Worm (Caenorhabditis elegans) whole organism, early embryonic: ENCODE results near the gene F09E10.1.

ENCODE experiments used
- B0310.2 ChIP-seq: sonication (generic microtip); optimal IDR thresholded peaks from 2 replicates; lab custom pipeline; 2016; ENCODE audit warnings: mild to moderate bottlenecking, missing genetic modification characterization, missing compliant biosample characterization
- F13C5.2 ChIP-seq: sonication (generic microtip); optimal IDR thresholded peaks from 2 replicates; lab custom pipeline; 2017; ENCODE audit warnings: mild to moderate bottlenecking, missing genetic modification characterization, inconsistent platforms, missing compliant biosample characterization
- aly-1 ChIP-seq: sonication (generic microtip); optimal IDR thresholded peaks from 2 replicates; lab custom pipeline; 2016; ENCODE audit warnings: missing genetic modification characterization, missing compliant biosample characterization
- ama-1 ChIP-seq: fragments of 150-350 bp; optimal IDR thresholded peaks from 2 replicates; lab custom pipeline; 2014
- ceh-13 ChIP-seq: fragments of 200-800 bp; sonication (Bioruptor generic); optimal IDR thresholded peaks from 2 replicates; lab custom pipeline; 2018; ENCODE audit warnings: mild to moderate bottlenecking, missing genetic modification characterization, missing compliant biosample characterization
- ceh-36 ChIP-seq: sonication (generic microtip); optimal IDR thresholded peaks from 2 replicates; lab custom pipeline; 2016; ENCODE audit warnings: missing genetic modification characterization, inconsistent platforms, missing compliant biosample characterization
- ets-7 ChIP-seq: sonication (generic microtip); optimal IDR thresholded peaks from 2 replicates; lab custom pipeline; 2016; ENCODE audit warnings: missing genotype, missing genetic modification characterization, missing compliant biosample characterization
- flt-1 ChIP-seq: fragments of 200-800 bp; sonication (Bioruptor generic); IDR thresholded peaks from 2 replicates; pipeline ENCODE4 v1.3.6; 2022; ENCODE audit warnings: missing genetic modification characterization, missing compliant biosample characterization
- hmbx-1 ChIP-seq: sonication (generic microtip); optimal IDR thresholded peaks from 2 replicates; lab custom pipeline; 2016; ENCODE audit warnings: mild to moderate bottlenecking, missing genetic modification characterization, missing compliant biosample characterization
- hmg-4 ChIP-seq: fragments of 200-800 bp; sonication (Bioruptor generic); optimal IDR thresholded peaks from 2 replicates; lab custom pipeline; 2018; ENCODE audit warnings: mild to moderate bottlenecking, missing genetic modification characterization, missing compliant biosample characterization
- hnd-1 ChIP-seq: sonication (generic microtip); optimal IDR thresholded peaks from 2 replicates; lab custom pipeline; 2016; ENCODE audit warnings: missing genetic modification characterization, missing compliant biosample characterization
- pes-1 ChIP-seq: fragments of 200-800 bp; sonication (Bioruptor generic); IDR thresholded peaks from 2 replicates; pipeline ENCODE4 v1.3.6; 2022; ENCODE audit warnings: missing genetic modification reagents, missing genetic modification characterization, missing compliant biosample characterization
- scrt-1 ChIP-seq: fragments of 200-800 bp; sonication (Bioruptor generic); IDR thresholded peaks from 2 replicates; pipeline ENCODE4 v1.3.6; 2022; ENCODE audit warnings: missing genetic modification characterization, missing compliant biosample characterization
- sea-1 ChIP-seq: fragments of 200-800 bp; sonication (Bioruptor generic); conservative IDR thresholded peaks from 2 replicates; pipeline ENCODE4 v1.3.6; 2022; ENCODE audit warnings: missing genetic modification characterization, missing compliant biosample characterization
- tbx-11 ChIP-seq: fragments of 200-800 bp; sonication (Bioruptor generic); IDR thresholded peaks from 2 replicates; pipeline ENCODE4 v1.3.6; 2022; ENCODE audit warnings: missing genetic modification characterization, missing compliant biosample characterization
- tbx-37 ChIP-seq: fragments of 200-800 bp; sonication (Bioruptor generic); conservative IDR thresholded peaks from 2 replicates; pipeline ENCODE4 v1.3.6; 2022; ENCODE audit warnings: missing genetic modification reagents, missing genetic modification characterization, missing compliant biosample characterization
- tra-4 ChIP-seq: sonication (generic microtip); optimal IDR thresholded peaks from 2 replicates; lab custom pipeline; 2017; ENCODE audit warnings: missing genetic modification characterization, missing compliant biosample characterization

F09E10.1 gene

DNA sequence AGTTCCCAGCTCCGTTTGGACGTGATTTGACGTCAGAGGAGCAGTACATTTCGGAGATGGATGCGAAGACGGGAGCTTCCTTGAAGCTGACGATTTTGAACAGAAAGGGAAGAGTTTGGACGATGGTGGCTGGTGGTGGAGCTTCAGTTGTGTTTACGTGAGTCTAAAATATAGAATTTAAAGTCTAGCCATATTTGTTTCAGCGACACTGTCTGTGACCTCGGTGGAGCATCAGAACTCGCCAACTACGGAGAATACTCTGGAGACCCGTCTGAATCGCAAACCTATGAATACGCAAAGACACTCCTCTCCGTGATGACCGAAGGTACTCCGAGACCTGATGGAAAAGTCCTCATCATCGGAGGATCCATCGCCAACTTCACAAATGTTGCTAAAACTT, 22.0 kb upstream of the F09E10.1 start:
- TF ChIP-seq sea-1 (GFP tag; lab: Robert Waterston, UW) (no peak), ceh-36 (no peak)

DNA sequence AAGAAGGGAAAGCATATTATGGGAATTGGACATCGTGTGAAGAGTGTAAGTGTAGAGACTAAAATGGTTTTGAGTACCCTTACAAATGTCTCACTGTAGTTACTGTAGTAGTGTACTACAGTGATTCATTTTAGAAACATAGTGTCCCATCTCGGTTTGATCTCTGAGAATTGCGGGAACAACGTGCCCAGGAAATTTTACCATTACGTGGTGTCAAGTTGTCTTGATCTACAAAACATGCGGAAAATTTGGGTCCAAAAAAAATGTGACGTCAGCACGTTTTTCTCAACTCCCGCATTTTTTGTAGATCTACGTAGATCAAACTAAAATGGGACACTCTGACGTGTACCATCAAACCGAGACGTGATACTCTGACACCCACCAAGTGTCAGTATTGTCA, 19.4 kb upstream of the F09E10.1 start:
- no peak for TF ChIP-seq hmbx-1
- TF ChIP-seq scrt-1 (GFP tag; lab: Robert Waterston, UW), result no peak
- no peak for TF ChIP-seq ets-7
- TF ChIP-seq hnd-1, result no peak
- no peak for TF ChIP-seq F13C5.2 (tag; lab: Kevin White, UChicago)
- no peak for TF ChIP-seq tra-4 (tag; lab: Kevin White, UChicago)
- no peak for TF ChIP-seq B0310.2

ce11 chrX:1485718-1486117, 16.9 kb upstream of the F09E10.1 start, which contains the start of gene D1005.4:
Gene D1005.4 (minus strand): TSS chrX:1485818.
- TF ChIP-seq hnd-1, result no peak
- no peak for TF ChIP-seq sea-1 (GFP tag; lab: Robert Waterston, UW)

DNA sequence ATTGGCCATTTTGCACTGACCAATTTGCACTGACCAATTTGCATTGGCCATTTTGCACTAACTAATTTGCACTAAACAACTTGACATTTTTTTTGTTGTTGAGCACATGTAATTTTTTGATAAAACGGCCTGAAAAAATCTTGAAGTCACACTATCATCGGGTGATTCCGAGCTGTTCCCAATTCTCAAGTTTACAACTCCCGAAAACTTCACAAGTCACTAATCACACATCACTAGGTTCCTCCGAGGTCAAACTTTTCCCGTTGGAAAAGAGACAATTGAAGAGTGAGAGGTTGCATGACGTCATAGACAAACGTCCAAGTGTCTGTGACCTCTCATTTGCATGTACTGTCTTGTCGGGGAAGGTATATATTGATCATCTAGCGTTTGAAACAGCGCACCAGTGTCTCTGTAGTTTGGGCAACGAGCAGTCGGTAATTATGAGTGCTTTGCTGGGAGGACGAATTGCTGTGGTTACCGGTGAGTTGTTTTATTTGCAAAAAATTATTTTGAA, 16.4 kb upstream of the F09E10.1 start, which contains the start of the genes D1005.10 and dhs-25:
TSS of gene D1005.10 (minus strand) at position 51 of the 514 bp plus-strand sequence.
TSS of gene dhs-25 (plus strand) at position 398 of the 514 bp plus-strand sequence.
- no peak for TF ChIP-seq scrt-1 (GFP tag; lab: Robert Waterston, UW)
- no peak for TF ChIP-seq hmg-4 (GFP tag; lab: Kevin White, UChicago)
- TF ChIP-seq ets-7, result no peak
- TF ChIP-seq pes-1 (GFP tag; lab: Robert Waterston, UW), result no peak

- TF ChIP-seq tra-4 (tag; lab: Kevin White, UChicago) (no peak), ceh-13 (no peak)
Measured at ce11 chrX:1487096-1487495, 15.5 kb upstream of the F09E10.1 start.

DNA sequence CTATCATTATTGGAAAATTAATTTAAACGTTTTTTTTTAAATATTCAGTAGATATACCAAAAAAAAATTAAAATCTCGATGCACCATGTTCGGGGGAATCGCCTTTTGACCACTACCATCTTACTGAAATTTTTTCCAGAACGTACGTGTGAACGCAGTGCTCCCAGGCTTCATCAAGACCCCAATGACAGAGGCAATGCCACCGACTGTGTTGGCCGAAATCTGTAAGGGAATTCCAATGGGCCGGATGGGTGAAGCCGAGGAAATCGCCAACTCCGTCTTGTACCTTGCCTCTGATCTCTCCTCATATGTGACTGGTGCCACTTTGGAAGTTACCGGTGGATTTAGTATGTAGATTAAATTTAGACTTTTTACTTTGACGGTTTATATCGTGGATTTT, 13.8 kb upstream of the F09E10.1 start:
- no peak for TF ChIP-seq flt-1 (GFP tag; lab: Robert Waterston, UW)
- TF ChIP-seq hmg-4 (GFP tag; lab: Kevin White, UChicago), result no peak
- TF ChIP-seq aly-1, result no peak
- no peak for TF ChIP-seq hmbx-1
- no peak for TF ChIP-seq tra-4 (tag; lab: Kevin White, UChicago)
- TF ChIP-seq tbx-37 (GFP tag; lab: Robert Waterston, UW), result no peak
- no peak for TF ChIP-seq tbx-11
- no peak for TF ChIP-seq F13C5.2 (tag; lab: Kevin White, UChicago)
- no peak for TF ChIP-seq ceh-36
- no peak for TF ChIP-seq scrt-1 (GFP tag; lab: Robert Waterston, UW)
- TF ChIP-seq B0310.2, result no peak
- no peak for TF ChIP-seq pes-1 (GFP tag; lab: Robert Waterston, UW)
- no peak for TF ChIP-seq sea-1 (GFP tag; lab: Robert Waterston, UW)
- no peak for TF ChIP-seq ama-1 (lab: Kevin White, UChicago)
- TF ChIP-seq hnd-1, result no peak
- TF ChIP-seq ceh-13, result no peak

- TF ChIP-seq pes-1 (GFP tag; lab: Robert Waterston, UW), result no peak
Measured at ce11 chrX:1489574-1489973, 13.0 kb upstream of the F09E10.1 start.

- no peak for TF ChIP-seq aly-1
- no peak for TF ChIP-seq tbx-37 (GFP tag; lab: Robert Waterston, UW)
- TF ChIP-seq flt-1 (GFP tag; lab: Robert Waterston, UW), result no peak
- TF ChIP-seq tbx-11, result no peak
- TF ChIP-seq pes-1 (GFP tag; lab: Robert Waterston, UW), result no peak
Measured at ce11 chrX:1491036-1491435, 11.6 kb upstream of the F09E10.1 start.

DNA sequence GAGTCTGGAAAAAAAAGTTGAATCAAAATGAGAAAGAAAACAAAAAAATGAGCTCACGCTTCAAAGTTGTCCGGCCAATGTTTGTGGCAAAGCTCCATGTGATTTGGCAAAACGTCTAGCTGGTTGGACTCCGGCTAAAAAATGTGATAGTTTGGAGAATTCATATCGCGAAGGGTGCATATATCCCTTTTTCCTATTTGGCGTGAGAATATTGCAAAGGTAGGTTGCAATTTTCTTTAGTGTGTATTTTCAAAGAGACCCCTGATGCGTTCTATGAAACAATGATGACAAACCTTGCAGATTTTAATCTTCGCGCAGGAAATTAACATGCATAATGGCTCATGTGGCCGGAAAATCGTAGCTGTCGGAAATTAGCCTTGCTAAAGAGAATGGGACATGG, 10.4 kb upstream of the F09E10.1 start:
- TF ChIP-seq hmg-4 (GFP tag; lab: Kevin White, UChicago) (no peak), ets-7 (no peak), tra-4 (tag; lab: Kevin White, UChicago) (no peak), aly-1 (no peak), ceh-36 (no peak), F13C5.2 (tag; lab: Kevin White, UChicago) (no peak), hnd-1 (no peak), B0310.2 (no peak), ceh-13 (no peak), scrt-1 (GFP tag; lab: Robert Waterston, UW) (no peak), tbx-37 (GFP tag; lab: Robert Waterston, UW) (no peak), hmbx-1 (no peak), flt-1 (GFP tag; lab: Robert Waterston, UW) (no peak), pes-1 (GFP tag; lab: Robert Waterston, UW) (no peak), tbx-11 (no peak), ama-1 (lab: Kevin White, UChicago) (no peak), sea-1 (GFP tag; lab: Robert Waterston, UW) (no peak)

DNA sequence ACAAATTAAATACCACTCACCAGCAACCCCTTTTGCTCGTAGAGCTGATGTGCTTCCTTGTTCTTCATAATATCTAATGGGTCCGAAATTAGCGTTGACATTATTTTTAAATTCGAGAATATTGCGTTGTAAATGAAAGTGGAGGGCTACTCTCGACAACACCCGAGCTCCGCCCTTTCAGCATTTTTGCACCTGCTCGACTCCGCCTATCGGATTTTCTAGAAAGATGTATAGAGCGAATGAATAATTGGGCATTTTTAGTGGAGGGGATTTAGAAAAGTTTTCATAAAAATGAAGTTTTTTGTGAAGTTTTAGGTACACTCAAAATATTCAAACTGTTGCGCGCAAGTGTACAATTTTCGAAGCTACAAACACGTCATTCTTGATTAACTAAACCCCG, 8.3 kb upstream of the F09E10.1 start, which contains the start of gene F09E10.5:
TSS of gene F09E10.5 (minus strand) at position 101 of the 400 bp plus-strand sequence.
- TF ChIP-seq ceh-36 (no peak), B0310.2 (no peak), F13C5.2 (tag; lab: Kevin White, UChicago) (no peak), tra-4 (tag; lab: Kevin White, UChicago) (no peak), hnd-1 (no peak), tbx-11 (no peak), sea-1 (GFP tag; lab: Robert Waterston, UW) (no peak), flt-1 (GFP tag; lab: Robert Waterston, UW) (no peak), tbx-37 (GFP tag; lab: Robert Waterston, UW) (no peak), scrt-1 (GFP tag; lab: Robert Waterston, UW) (no peak), ama-1 (lab: Kevin White, UChicago) (no peak), hmg-4 (GFP tag; lab: Kevin White, UChicago) (no peak), ceh-13 (no peak), ets-7 (no peak), pes-1 (GFP tag; lab: Robert Waterston, UW) (no peak), aly-1 (no peak), hmbx-1 (no peak)
